Fruit fly (Drosophila melanogaster) whole organism, embryonic: ENCODE measurements around the gene ph-p.

Source experiments
- BtbVII ChIP-seq: fragments of 200-800 bp; sonication (Bioruptor generic); optimal IDR thresholded peaks from 3 replicates; lab custom pipeline; 2017; ENCODE audit warnings: missing biosample characterization, mild to moderate bottlenecking, missing genetic modification characterization
- CG10321 ChIP-seq: fragments of 200-800 bp; sonication (Bioruptor generic); IDR thresholded peaks from 2 replicates; pipeline ENCODE4 v1.3.6; 2022; ENCODE audit warnings: missing biosample characterization, missing genetic modification characterization
- CG11093 ChIP-seq: fragments of 200-800 bp; sonication (Bioruptor generic); IDR thresholded peaks from 3 replicates; pipeline ENCODE4 v1.3.6; 2022; ENCODE audit warnings: missing biosample characterization, missing genetic modification characterization
- CG11504 ChIP-seq: fragments of 200-800 bp; sonication (Bioruptor generic); optimal IDR thresholded peaks from 3 replicates; lab custom pipeline; 2019; ENCODE audit warnings: missing biosample characterization, mild to moderate bottlenecking, missing genetic modification characterization, moderate library complexity
- CG11560 ChIP-seq: fragments of 200-800 bp; sonication (Bioruptor generic); IDR thresholded peaks from 3 replicates; pipeline ENCODE4 v1.3.6; 2022; ENCODE audit warnings: missing biosample characterization, missing genetic modification characterization
- CG13424 ChIP-seq: fragments of 200-800 bp; sonication (Bioruptor generic); optimal IDR thresholded peaks from 2 replicates; lab custom pipeline; 2019; ENCODE audit warnings: missing biosample characterization, mild to moderate bottlenecking, missing genetic modification characterization, moderate library complexity
- CG14050 ChIP-seq: fragments of 200-800 bp; sonication (Bioruptor generic); IDR thresholded peaks from 3 replicates; pipeline ENCODE4 v1.3.6; 2022; ENCODE audit warnings: missing biosample characterization, missing genetic modification characterization
- CG16863 ChIP-seq: fragments of 200-800 bp; sonication (Bioruptor generic); optimal IDR thresholded peaks from 3 replicates; lab custom pipeline; 2016; ENCODE audit warnings: missing biosample characterization, missing genetic modification characterization
- CG17186 ChIP-seq: fragments of 200-800 bp; sonication (Bioruptor generic); optimal IDR thresholded peaks from 3 replicates; lab custom pipeline; 2017; ENCODE audit warnings: missing biosample characterization, missing genetic modification reagents, missing genetic modification characterization
- CG18619 ChIP-seq: fragments of 200-800 bp; sonication (Bioruptor generic); optimal IDR thresholded peaks from 3 replicates; lab custom pipeline; 2017; ENCODE audit warnings: missing biosample characterization, mild to moderate bottlenecking, missing genetic modification characterization
- CG2712 ChIP-seq: fragments of 200-800 bp; optimal IDR thresholded peaks from 3 replicates; lab custom pipeline; 2019; ENCODE audit warnings: missing biosample characterization, mild to moderate bottlenecking, missing genetic modification characterization, moderate library complexity
- CG2875 ChIP-seq: fragments of 200-800 bp; sonication (Bioruptor generic); optimal IDR thresholded peaks from 2 replicates; lab custom pipeline; 2017; ENCODE audit warnings: missing biosample characterization, mild to moderate bottlenecking, missing genetic modification characterization, missing genetic modification reagents
- CG30431 ChIP-seq: fragments of 200-800 bp; sonication (Bioruptor generic); optimal IDR thresholded peaks from 2 replicates; lab custom pipeline; 2017; ENCODE audit warnings: missing biosample characterization, missing genetic modification characterization
- CG3163 ChIP-seq: fragments of 200-800 bp; sonication (Bioruptor generic); optimal IDR thresholded peaks from 3 replicates; lab custom pipeline; 2016; ENCODE audit warnings: missing biosample characterization, missing genetic modification characterization
- CG33557 ChIP-seq: fragments of 200-800 bp; sonication (Bioruptor generic); optimal IDR thresholded peaks from 2 replicates; lab custom pipeline; 2019; ENCODE audit warnings: missing biosample characterization, mild to moderate bottlenecking, missing genetic modification characterization, moderate library complexity
- CG3995 ChIP-seq: fragments of 200-800 bp; sonication (Bioruptor generic); optimal IDR thresholded peaks from 3 replicates; lab custom pipeline; 2016; ENCODE audit warnings: missing biosample characterization, missing genetic modification characterization
- CG6813 ChIP-seq: fragments of 200-800 bp; sonication (Bioruptor generic); optimal IDR thresholded peaks from 2 replicates; lab custom pipeline; 2017; ENCODE audit warnings: missing biosample characterization, missing genetic modification characterization, mild to moderate bottlenecking, moderate library complexity, missing genetic modification reagents
- CG7556 ChIP-seq: fragments of 200-800 bp; sonication (Bioruptor generic); optimal IDR thresholded peaks from 2 replicates; lab custom pipeline; 2017; ENCODE audit warnings: missing biosample characterization, mild to moderate bottlenecking, missing genetic modification characterization
- CG7987 ChIP-seq: fragments of 200-800 bp; sonication (Bioruptor generic); optimal IDR thresholded peaks from 2 replicates; lab custom pipeline; 2018; ENCODE audit warnings: missing biosample characterization, mild to moderate bottlenecking, missing genetic modification characterization, moderate library complexity
- CG8944 ChIP-seq: fragments of 200-800 bp; sonication (Bioruptor generic); optimal IDR thresholded peaks from 3 replicates; lab custom pipeline; 2016; ENCODE audit warnings: missing biosample characterization, missing genetic modification characterization
- Dfd ChIP-seq, 2 experiments: fragments of >200 bp; optimal IDR thresholded peaks; 2 replicates each; lab custom pipeline; 2017; ENCODE audit warnings: missing biosample characterization in 2 of 2, missing genetic modification characterization in 2 of 2
- Dip3 ChIP-seq: fragments of 200-800 bp; sonication (Bioruptor generic); optimal IDR thresholded peaks from 3 replicates; lab custom pipeline; 2016; ENCODE audit warnings: missing biosample characterization, missing genetic modification characterization
- Dref ChIP-seq: fragments of 200-800 bp; sonication (Bioruptor generic); IDR thresholded peaks from 2 replicates; pipeline ENCODE4 v1.3.6; 2022; ENCODE audit warnings: missing biosample characterization, missing genetic modification characterization
- Fer2 ChIP-seq: fragments of 200-800 bp; sonication (Bioruptor generic); optimal IDR thresholded peaks from 2 replicates; lab custom pipeline; 2018; ENCODE audit warnings: missing biosample characterization, mild to moderate bottlenecking, missing genetic modification characterization, moderate library complexity
- H15 ChIP-seq: fragments of 200-800 bp; sonication (Bioruptor generic); IDR thresholded peaks from 3 replicates; pipeline ENCODE4 v1.3.6; 2022; ENCODE audit warnings: missing biosample characterization, missing genetic modification characterization
- Hey ChIP-seq: fragments of 200-800 bp; sonication (Bioruptor generic); optimal IDR thresholded peaks from 3 replicates; lab custom pipeline; 2018; ENCODE audit warnings: missing biosample characterization, mild to moderate bottlenecking, missing genetic modification characterization
- Hmx ChIP-seq: fragments of 200-800 bp; sonication (Bioruptor generic); optimal IDR thresholded peaks from 2 replicates; lab custom pipeline; 2016; ENCODE audit warnings: missing biosample characterization, missing genetic modification characterization
- Hr78 ChIP-seq, 2 experiments: fragments of 200-800 bp in 1 of 2; fragments of >200 bp in 1 of 2; sonication (Bioruptor generic) in 1 of 2; optimal IDR thresholded peaks; 2 replicates each; lab custom pipeline; 2017 to 2019; ENCODE audit warnings: missing biosample characterization in 2 of 2, missing genetic modification characterization in 2 of 2, mild to moderate bottlenecking in 1 of 2, moderate library complexity in 1 of 2
- Lhr ChIP-seq: fragments of 200-800 bp; sonication (Bioruptor generic); optimal IDR thresholded peaks from 3 replicates; lab custom pipeline; 2017; ENCODE audit warnings: mild to moderate bottlenecking, missing biosample characterization, missing genetic modification reagents, missing genetic modification characterization
- Lim3 ChIP-seq: fragments of 200-800 bp; sonication (Bioruptor generic); IDR thresholded peaks from 2 replicates; pipeline ENCODE4 v1.3.6; 2022; ENCODE audit warnings: missing biosample characterization, missing genetic modification characterization
- Mes4 ChIP-seq: fragments of 200-800 bp; sonication (Bioruptor generic); optimal IDR thresholded peaks from 2 replicates; lab custom pipeline; 2016; ENCODE audit warnings: missing biosample characterization, missing genetic modification characterization
- Opbp ChIP-seq: fragments of 200-800 bp; sonication (Bioruptor generic); IDR thresholded peaks from 3 replicates; pipeline ENCODE4 v1.3.6; 2022; ENCODE audit warnings: missing biosample characterization, missing genetic modification characterization; ENCODE audit not compliant: partially characterized antibody
- Pdp1 ChIP-seq, 2 experiments: fragments of 200-800 bp; sonication (Bioruptor generic); optimal IDR thresholded peaks; 3 replicates each; lab custom pipeline; 2016; ENCODE audit warnings: missing biosample characterization in 2 of 2, missing genetic modification characterization in 2 of 2, mild to moderate bottlenecking in 1 of 2, moderate library complexity in 1 of 2
- Tbp ChIP-seq: fragments of >200 bp; optimal IDR thresholded peaks from 2 replicates; lab custom pipeline; 2018; ENCODE audit warnings: missing biosample characterization, missing genetic modification characterization
- amos ChIP-seq: fragments of 200-800 bp; sonication (Bioruptor generic); IDR thresholded peaks from 2 replicates; pipeline ENCODE4 v1.3.6; 2022; ENCODE audit warnings: missing biosample characterization, missing genetic modification characterization; ENCODE audit not compliant: partially characterized antibody
- az2 ChIP-seq: fragments of 200-800 bp; sonication (Bioruptor generic); optimal IDR thresholded peaks from 3 replicates; lab custom pipeline; 2016; ENCODE audit warnings: missing biosample characterization, missing genetic modification characterization
- fru ChIP-seq: fragments of >200 bp; optimal IDR thresholded peaks from 2 replicates; lab custom pipeline; 2017
- gfzf ChIP-seq: fragments of 200-800 bp; sonication (Bioruptor generic); optimal IDR thresholded peaks from 2 replicates; lab custom pipeline; 2016; ENCODE audit warnings: missing biosample characterization, mild to moderate bottlenecking, missing genetic modification characterization, moderate library complexity
- hkb ChIP-seq, 2 experiments: fragments of 200-800 bp in 1 of 2; fragments of >200 bp in 1 of 2; sonication (Bioruptor generic) in 1 of 2; IDR thresholded peaks in 1 of 2; optimal IDR thresholded peaks in 1 of 2; 2 replicates each; pipeline versions ENCODE4 v1.3.6 to Lab custom; 2017 to 2022; ENCODE audit warnings: missing biosample characterization in 1 of 2, missing genetic modification characterization in 1 of 2
- jumu ChIP-seq: fragments of 200-800 bp; sonication (Bioruptor generic); optimal IDR thresholded peaks from 3 replicates; lab custom pipeline; 2016; ENCODE audit warnings: missing biosample characterization, missing genetic modification characterization
- mam ChIP-seq: fragments of 200-800 bp; sonication (Bioruptor generic); optimal IDR thresholded peaks from 3 replicates; lab custom pipeline; 2016; ENCODE audit warnings: missing biosample characterization, missing genetic modification characterization
- nmo ChIP-seq: fragments of 200-800 bp; sonication (Bioruptor generic); optimal IDR thresholded peaks from 2 replicates; lab custom pipeline; 2018; ENCODE audit warnings: missing biosample characterization, mild to moderate bottlenecking, missing genetic modification characterization, moderate library complexity
- peb ChIP-seq: fragments of 200-800 bp; sonication (Bioruptor generic); IDR thresholded peaks from 2 replicates; pipeline ENCODE4 v1.3.6; 2022; ENCODE audit warnings: missing biosample characterization, missing genetic modification characterization
- pfk ChIP-seq: fragments of 200-800 bp; sonication (Bioruptor generic); optimal IDR thresholded peaks from 2 replicates; lab custom pipeline; 2018; ENCODE audit warnings: missing biosample characterization, mild to moderate bottlenecking, missing genetic modification characterization, moderate library complexity
- run ChIP-seq: fragments of 200-800 bp; sonication (Bioruptor generic); optimal IDR thresholded peaks from 3 replicates; lab custom pipeline; 2018; ENCODE audit warnings: missing biosample characterization, mild to moderate bottlenecking, missing genetic modification characterization
- sisA ChIP-seq: fragments of 200-800 bp; sonication (Bioruptor generic); IDR thresholded peaks from 2 replicates; pipeline ENCODE4 v1.3.6; 2022; ENCODE audit warnings: missing biosample characterization, missing genetic modification characterization
- unpg ChIP-seq: fragments of 200-800 bp; sonication (Bioruptor generic); optimal IDR thresholded peaks from 3 replicates; lab custom pipeline; 2018; ENCODE audit warnings: missing biosample characterization, mild to moderate bottlenecking, missing genetic modification characterization, moderate library complexity
- wdn ChIP-seq: fragments of 200-800 bp; sonication (Bioruptor generic); IDR thresholded peaks from 2 replicates; pipeline ENCODE4 v1.3.6; 2022; ENCODE audit warnings: missing biosample characterization, missing genetic modification characterization

ph-p gene

DNA sequence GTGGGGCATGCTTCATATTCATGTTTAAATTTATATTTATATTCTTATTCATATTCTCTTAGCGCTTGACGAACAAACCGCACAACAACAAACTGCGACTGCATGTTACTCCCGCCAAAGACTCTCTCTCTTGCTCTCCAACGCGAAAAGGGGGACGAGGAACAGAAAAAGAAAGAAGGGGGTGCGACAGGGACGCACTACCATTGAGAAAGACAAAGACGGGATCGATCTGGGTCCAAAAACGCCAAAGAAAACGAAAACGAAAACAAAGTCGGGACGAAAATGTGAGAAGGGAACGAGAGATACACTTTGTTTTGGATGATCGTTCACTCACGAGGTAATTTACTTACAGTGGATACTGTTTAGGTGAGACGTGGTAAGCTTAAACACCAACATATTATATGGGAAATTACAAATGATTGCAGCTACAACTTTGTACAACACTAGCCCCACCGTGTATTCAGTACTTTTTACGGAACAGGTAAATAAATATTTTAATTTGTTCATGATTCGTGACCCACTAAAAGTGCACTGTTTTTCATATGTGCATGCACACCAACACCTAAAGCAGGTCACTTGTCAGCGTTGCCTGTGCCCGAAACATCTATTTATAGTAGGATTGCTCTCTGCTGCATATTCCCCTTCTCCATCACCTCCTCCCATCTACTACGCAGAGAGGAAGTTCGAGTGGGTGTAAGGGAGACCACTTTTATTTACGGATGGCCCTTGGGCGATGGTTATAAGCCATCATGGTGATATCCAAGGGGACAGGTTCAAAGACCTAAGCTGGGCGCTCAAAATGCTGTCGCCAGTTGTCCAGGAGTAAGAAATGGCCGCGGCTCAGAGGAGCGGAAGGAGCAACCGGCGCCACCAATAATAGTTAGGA, 16.2 kb downstream of the ph-p start (continued):
- peak; percentile 12 for TF ChIP-seq CG30431
- peak; percentile 7 for TF ChIP-seq CG18619 (GFP tag; lab: Kevin White, UChicago)
- no peak for TF ChIP-seq CG11504
- TF ChIP-seq sisA (GFP tag; lab: Robert Waterston, UW) = peak; percentile 47; the same call in 1 of the 2 replicates
- TF ChIP-seq peb (GFP tag; lab: Robert Waterston, UW) = 0 out of 2 replicates have a peak, but pooled peaks have one; percentile 34
- peak; percentile 13 for TF ChIP-seq CG3163
- TF ChIP-seq CG16863 (GFP tag; lab: Kevin White, UChicago) = peak; percentile 22
- TF ChIP-seq CG11560 (tag; lab: Robert Waterston, UW) = no peak
- TF ChIP-seq gfzf = no peak
- peak; percentile 34 for TF ChIP-seq CG6813
- no peak for TF ChIP-seq CG11093 (GFP tag; lab: Robert Waterston, UW)
- TF ChIP-seq run (tag; lab: Kevin White, UChicago) = no peak
- no peak for TF ChIP-seq H15
- TF ChIP-seq Mes4 (GFP tag; lab: Kevin White, UChicago) = peak; percentile 10
- no peak for TF ChIP-seq CG8944
- no peak for TF ChIP-seq Dfd (GFP tag; optimal IDR thresholded peaks at IDR 0.05; lab: Kevin White, UChicago)
- TF ChIP-seq Hr78 (GFP tag; optimal IDR thresholded peaks at IDR 0.05; lab: Kevin White, UChicago) = peak in 1 of 2 experiments; percentile 10
- peak in 1 of 2 experiments; percentile 20 for TF ChIP-seq Pdp1 (GFP tag; optimal IDR thresholded peaks at IDR 0.05; lab: Kevin White, UChicago)
- no peak for TF ChIP-seq wdn
- no peak for TF ChIP-seq CG14050 (GFP tag; lab: Robert Waterston, UW)
- no peak for TF ChIP-seq CG7987 (GFP tag; lab: Kevin White, UChicago)
- TF ChIP-seq CG17186 = no peak
- no peak for TF ChIP-seq Opbp (GFP tag; lab: Robert Waterston, UW)
- TF ChIP-seq CG33557 (GFP tag; lab: Kevin White, UChicago) = peak; percentile 16
- TF ChIP-seq nmo (GFP tag; lab: Kevin White, UChicago) = peak; percentile 37
- TF ChIP-seq pfk (GFP tag; lab: Kevin White, UChicago) = no peak
- no peak for TF ChIP-seq hkb (optimal IDR thresholded peaks at IDR 0.05; lab: Kevin White, UChicago)
- TF ChIP-seq hkb (GFP tag; IDR thresholded peaks at IDR 0.05; lab: Robert Waterston, UW) = peak; percentile 43; the same call in 1 of the 2 replicates
- TF ChIP-seq CG2712 (tag; lab: Kevin White, UChicago) = peak; percentile 58
- TF ChIP-seq Hmx = no peak
- no peak for TF ChIP-seq BtbVII
- no peak for TF ChIP-seq jumu
- no peak for TF ChIP-seq fru (lab: Kevin White, UChicago)
- TF ChIP-seq unpg (GFP tag; lab: Kevin White, UChicago) = peak; percentile 49
- no peak for TF ChIP-seq Hey (tag; lab: Kevin White, UChicago)
- TF ChIP-seq CG10321 (GFP tag; lab: Robert Waterston, UW) = no peak
- peak; percentile 15 for TF ChIP-seq CG2875 (GFP tag; lab: Kevin White, UChicago)
- TF ChIP-seq Dip3 (GFP tag; lab: Kevin White, UChicago) = no peak
- no peak for TF ChIP-seq mam (GFP tag; lab: Kevin White, UChicago)
- no peak for TF ChIP-seq Tbp (GFP tag; lab: Kevin White, UChicago)
- no peak for TF ChIP-seq CG3995
- no peak for TF ChIP-seq Lhr (GFP tag; lab: Kevin White, UChicago)
- peak; percentile 39 for TF ChIP-seq CG7556 (GFP tag; lab: Kevin White, UChicago)
- peak; percentile 22 for TF ChIP-seq az2 (GFP tag; lab: Kevin White, UChicago)
- no peak for TF ChIP-seq Dref (GFP tag; lab: Robert Waterston, UW)
- TF ChIP-seq CG13424 (tag; lab: Kevin White, UChicago) = peak; percentile 39
- no peak for TF ChIP-seq Fer2
- TF ChIP-seq amos (GFP tag; lab: Robert Waterston, UW) = no peak
- no peak for TF ChIP-seq Lim3 (GFP tag; lab: Robert Waterston, UW)
